Worm (Caenorhabditis elegans) whole organism, L3 larva: ENCODE results near the gene fbxb-106.

Experiments used
- fkh-10 ChIP-seq: sonication (generic microtip); optimal IDR thresholded peaks from 2 replicates; lab custom pipeline; 2017; ENCODE audit warnings: missing biosample characterization, missing genetic modification reagents, missing genetic modification characterization
- lin-15B ChIP-seq: fragments of 150-350 bp; optimal IDR thresholded peaks from 2 replicates; lab custom pipeline; 2014; ENCODE audit warnings: missing biosample characterization, missing genetic modification characterization
- mdl-1 ChIP-seq: fragments of 150-350 bp; optimal IDR thresholded peaks from 2 replicates; lab custom pipeline; 2014; ENCODE audit warnings: missing biosample characterization, missing genetic modification characterization
- nhr-11 ChIP-seq: fragments of 150-350 bp; optimal IDR thresholded peaks from 2 replicates; lab custom pipeline; 2014; ENCODE audit warnings: missing biosample characterization, missing genetic modification characterization
- nhr-12 ChIP-seq: fragments of 150-350 bp; optimal IDR thresholded peaks from 2 replicates; lab custom pipeline; 2014; ENCODE audit warnings: missing biosample characterization, missing genetic modification characterization
- nhr-25 ChIP-seq: sonication (generic microtip); optimal IDR thresholded peaks from 2 replicates; lab custom pipeline; 2017; ENCODE audit warnings: missing biosample characterization, missing genetic modification characterization
- nhr-28 ChIP-seq: fragments of 150-350 bp; optimal IDR thresholded peaks from 2 replicates; lab custom pipeline; 2014; ENCODE audit warnings: missing biosample characterization, missing genetic modification characterization
- ztf-11 ChIP-seq: fragments of 150-350 bp; optimal IDR thresholded peaks from 2 replicates; lab custom pipeline; 2014; ENCODE audit warnings: missing biosample characterization, missing genetic modification characterization

DNA sequence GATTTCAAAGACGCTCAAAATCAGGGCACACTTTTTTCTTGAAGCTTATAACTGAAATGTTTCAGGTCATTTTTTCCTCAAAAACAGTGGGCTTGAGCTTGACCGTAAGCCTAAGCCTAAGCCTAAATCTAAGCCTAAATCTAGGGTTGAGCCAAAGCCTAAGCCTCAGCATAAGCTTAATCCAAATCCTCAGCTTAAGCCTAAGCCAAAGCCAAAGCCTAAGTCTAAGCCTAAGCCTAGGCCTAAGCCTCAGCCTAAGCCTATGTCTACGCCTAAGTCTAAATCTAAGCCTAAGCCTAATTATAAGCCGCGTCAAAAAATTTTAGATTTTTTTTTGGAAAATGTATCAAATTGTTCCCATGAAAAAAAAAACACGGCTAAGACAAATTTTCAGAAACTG, 27.9 kb upstream of the fbxb-106 start:
- TF ChIP-seq nhr-12 (tag; lab: Kevin White, UChicago), result no peak
- TF ChIP-seq nhr-28 (tag; lab: Kevin White, UChicago), result no peak
- TF ChIP-seq lin-15B (tag; lab: Kevin White, UChicago), result no peak
- no peak for TF ChIP-seq mdl-1 (tag; lab: Kevin White, UChicago)
- TF ChIP-seq fkh-10, result no peak
- no peak for TF ChIP-seq nhr-25
- no peak for TF ChIP-seq ztf-11 (tag; lab: Kevin White, UChicago)
- no peak for TF ChIP-seq nhr-11
